Worm (Caenorhabditis elegans): ENCODE data around the gene acs-15.

ce11 chrII:937265-937664, 4.4 kb downstream of the acs-15 start:
- no peak for TF ChIP-seq ces-1 (GFP tag; optimal IDR thresholded peaks at IDR 0.05)
- TF ChIP-seq unc-62 (GFP tag; optimal IDR thresholded peaks at IDR 0.05), result no peak
- TF ChIP-seq elt-1 (tag; optimal IDR thresholded peaks at IDR 0.05; ENCODE audit: borderline replicate concordance, insufficient read depth), result no peak
- no peak for TF ChIP-seq sem-2 (GFP tag; optimal IDR thresholded peaks at IDR 0.05)
- no peak for TF ChIP-seq hlh-1 (tag; optimal IDR thresholded peaks at IDR 0.05)
- TF ChIP-seq lsy-2 (tag; optimal IDR thresholded peaks at IDR 0.05), result no peak
- no peak for TF ChIP-seq elt-3 (tag; optimal IDR thresholded peaks at IDR 0.05)
- TF ChIP-seq nhr-237 (tag; optimal IDR thresholded peaks at IDR 0.05), result no peak
- TF ChIP-seq cnd-1 (tag; optimal IDR thresholded peaks at IDR 0.05), result peak; percentile 71
- no peak for TF ChIP-seq nhr-28 (tag; optimal IDR thresholded peaks at IDR 0.05)
- TF ChIP-seq ham-2 (GFP tag; optimal IDR thresholded peaks at IDR 0.05), result no peak
- no peak for TF ChIP-seq ztf-11 (tag; optimal IDR thresholded peaks at IDR 0.05)

Measured in whole organism, mixed stage, embryonic.